Worm (Caenorhabditis elegans) whole organism, L4/young adult: ENCODE measurements around the gene F20D6.6.

Experiments used
- W03F9.2 ChIP-seq: fragments of 150-350 bp; optimal IDR thresholded peaks from 2 replicates; lab custom pipeline; 2014; ENCODE audit warnings: missing biosample characterization, missing genetic modification characterization
- dao-5 ChIP-seq: sonication (generic microtip); optimal IDR thresholded peaks from 2 replicates; lab custom pipeline; 2016; ENCODE audit warnings: missing genotype, missing genetic modification characterization, moderate library complexity, missing compliant biosample characterization
- him-1 ChIP-seq: sonication (generic microtip); optimal IDR thresholded peaks from 2 replicates; lab custom pipeline; 2016; ENCODE audit warnings: missing genotype, missing genetic modification reagents, missing genetic modification characterization, missing compliant biosample characterization

The F20D6.6 gene

DNA sequence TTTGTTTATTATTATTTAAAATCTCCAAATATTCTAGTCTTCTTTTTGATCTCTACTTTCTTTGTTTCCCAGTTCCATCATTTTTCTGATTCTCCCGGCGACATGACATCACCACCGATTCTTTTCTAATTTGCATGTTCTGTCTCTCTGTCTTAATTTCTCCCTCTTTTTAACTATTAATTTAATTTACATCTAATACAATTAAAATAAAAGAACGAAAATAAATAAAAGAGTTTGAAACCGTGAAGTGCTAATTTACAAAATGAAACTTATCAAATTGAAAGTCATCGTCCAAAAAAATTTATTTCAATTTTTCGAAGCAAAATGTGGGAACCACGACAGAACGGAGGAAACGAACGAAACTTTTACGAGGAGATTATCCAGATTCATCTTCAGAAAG, at the start of gene F20D6.6:
F20D6.6 (plus strand) TSS at position 301 of the 400 bp plus-strand sequence.
- TF ChIP-seq W03F9.2 (tag; lab: Kevin White, UChicago) (no peak), him-1 (no peak), dao-5 (tag; lab: Kevin White, UChicago) (no peak)

DNA sequence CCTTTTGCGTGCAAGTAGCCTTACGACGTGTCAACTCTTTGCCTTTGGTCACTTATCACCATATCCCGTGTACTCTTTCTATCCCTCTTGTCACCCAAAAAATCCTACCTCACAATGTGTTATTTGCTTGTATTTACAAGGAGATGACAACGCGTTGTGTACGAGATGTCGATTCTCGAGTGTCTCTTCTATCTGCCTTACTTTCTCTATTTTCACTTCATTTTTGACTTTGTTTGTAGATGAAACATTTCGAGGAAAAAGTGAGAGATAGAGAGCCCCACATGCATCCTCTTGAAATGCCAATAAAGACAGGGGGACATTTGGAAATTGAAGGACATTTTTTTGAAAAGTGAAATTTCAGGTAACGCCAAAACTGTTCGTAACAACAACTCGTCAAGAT, 48.9 kb upstream of the F20D6.6 start:
- TF ChIP-seq dao-5 (tag; lab: Kevin White, UChicago) = no peak
- no peak for TF ChIP-seq him-1
- TF ChIP-seq W03F9.2 (tag; lab: Kevin White, UChicago) = no peak

DNA sequence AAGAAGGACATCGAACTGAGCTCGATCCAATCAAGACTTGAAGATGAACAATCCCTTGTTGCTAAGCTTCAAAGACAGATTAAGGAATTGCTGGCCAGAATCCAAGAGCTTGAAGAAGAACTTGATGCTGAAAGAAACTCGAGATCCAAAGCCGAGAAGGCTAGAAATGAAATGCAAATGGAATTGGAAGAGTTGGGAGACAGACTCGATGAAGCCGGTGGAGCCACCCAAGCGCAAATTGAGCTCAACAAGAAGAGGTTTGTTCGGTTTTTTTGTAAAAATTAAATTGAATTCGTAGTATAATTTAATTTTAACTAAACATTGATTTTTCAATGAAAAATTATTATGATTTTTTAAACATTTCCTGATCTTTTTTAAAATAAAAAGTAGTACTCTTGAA, 45.2 kb upstream of the F20D6.6 start:
- TF ChIP-seq him-1 (no peak), dao-5 (tag; lab: Kevin White, UChicago) (no peak), W03F9.2 (tag; lab: Kevin White, UChicago) (no peak)

DNA sequence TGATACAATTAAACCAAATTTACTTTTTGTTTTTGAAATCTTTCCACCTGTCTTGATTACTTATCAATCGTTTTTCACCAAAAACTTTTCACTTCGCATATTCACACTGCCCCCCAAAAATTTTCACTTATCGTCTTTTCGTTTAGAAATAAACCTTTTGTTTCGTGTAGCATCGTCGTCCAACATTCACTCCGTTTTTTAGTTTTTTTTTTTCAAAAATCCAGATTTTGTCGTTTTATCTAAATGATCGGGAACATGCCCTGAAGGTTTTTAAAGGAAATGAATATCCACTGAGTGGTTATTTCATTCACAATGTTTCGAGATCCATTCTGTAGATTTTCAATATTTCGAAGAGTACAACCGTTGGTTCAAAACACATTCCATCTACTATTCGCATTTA, 41.8 kb upstream of the F20D6.6 start, which contains the start of gene D1014.7:
D1014.7 (plus strand) TSS at position 301 of the 400 bp plus-strand sequence.
- no peak for TF ChIP-seq him-1
- no peak for TF ChIP-seq W03F9.2 (tag; lab: Kevin White, UChicago)

DNA sequence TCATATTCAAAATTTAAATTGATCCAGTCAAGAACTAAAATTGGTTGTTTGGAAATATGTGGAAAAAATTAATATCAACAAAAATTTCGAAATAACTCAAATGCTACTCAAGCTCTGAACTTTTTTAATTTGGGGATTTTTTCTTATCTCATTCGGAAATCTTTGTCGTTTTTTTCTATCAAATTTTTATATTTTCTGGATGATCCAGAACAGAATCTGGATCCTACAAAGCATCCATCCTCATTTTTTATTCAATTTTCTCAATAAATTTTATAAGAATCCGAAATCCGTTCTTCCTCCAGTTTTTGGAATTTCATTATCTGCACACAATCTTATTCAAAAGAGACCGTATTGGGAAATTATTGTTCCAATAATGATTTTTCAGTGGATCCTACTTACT, 38.9 kb upstream of the F20D6.6 start, which contains the start of gene D1014.6:
D1014.6 (plus strand) TSS at position 301 of the 400 bp plus-strand sequence.
- TF ChIP-seq him-1 (no peak), dao-5 (tag; lab: Kevin White, UChicago) (no peak), W03F9.2 (tag; lab: Kevin White, UChicago) (no peak)

DNA sequence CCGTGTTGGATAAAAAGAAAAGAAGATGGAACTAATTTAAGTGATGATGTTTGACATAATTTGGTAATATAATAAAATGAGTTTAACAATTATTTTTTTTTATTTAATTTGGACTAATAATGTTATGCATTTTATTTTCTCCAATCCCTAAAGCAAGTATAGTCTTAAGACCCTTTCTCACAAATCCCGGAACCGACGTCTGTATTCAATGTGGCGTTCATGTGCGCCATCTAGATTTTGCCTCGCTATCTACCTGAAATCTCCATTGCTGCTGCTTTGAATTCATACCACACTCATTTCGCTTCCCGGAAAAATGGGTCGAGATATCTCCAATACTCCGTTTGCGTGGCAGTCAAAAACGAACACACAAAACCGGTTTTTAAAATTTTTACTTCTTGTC, 36.3 kb upstream of the F20D6.6 start, which contains the start of gene D1014.5:
D1014.5 (plus strand) TSS at position 301 of the 400 bp plus-strand sequence.
- no peak for TF ChIP-seq W03F9.2 (tag; lab: Kevin White, UChicago)
- no peak for TF ChIP-seq dao-5 (tag; lab: Kevin White, UChicago)
- no peak for TF ChIP-seq him-1

DNA sequence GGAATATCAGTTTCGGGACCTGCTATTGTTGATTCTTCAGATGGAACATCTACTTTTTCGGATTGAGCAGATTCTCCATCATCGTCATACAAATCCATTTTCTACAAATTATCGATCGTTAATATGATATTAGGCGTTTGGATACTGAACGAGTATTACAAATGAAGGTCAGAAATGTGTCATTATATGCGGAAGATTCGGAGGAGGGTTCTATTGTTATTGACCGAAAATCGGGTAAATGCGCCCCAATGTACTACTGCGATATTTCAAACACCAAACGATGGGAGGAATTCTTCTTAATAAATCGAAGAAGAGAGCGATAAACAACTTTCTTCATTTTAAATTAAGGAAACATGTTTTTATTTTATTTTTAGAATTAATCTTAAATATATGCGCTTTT, 30.5 kb upstream of the F20D6.6 start, which contains the start of gene spr-1:
spr-1 (minus strand) TSS at position 101 of the 400 bp plus-strand sequence.
- no peak for TF ChIP-seq dao-5 (tag; lab: Kevin White, UChicago)
- no peak for TF ChIP-seq W03F9.2 (tag; lab: Kevin White, UChicago)

DNA sequence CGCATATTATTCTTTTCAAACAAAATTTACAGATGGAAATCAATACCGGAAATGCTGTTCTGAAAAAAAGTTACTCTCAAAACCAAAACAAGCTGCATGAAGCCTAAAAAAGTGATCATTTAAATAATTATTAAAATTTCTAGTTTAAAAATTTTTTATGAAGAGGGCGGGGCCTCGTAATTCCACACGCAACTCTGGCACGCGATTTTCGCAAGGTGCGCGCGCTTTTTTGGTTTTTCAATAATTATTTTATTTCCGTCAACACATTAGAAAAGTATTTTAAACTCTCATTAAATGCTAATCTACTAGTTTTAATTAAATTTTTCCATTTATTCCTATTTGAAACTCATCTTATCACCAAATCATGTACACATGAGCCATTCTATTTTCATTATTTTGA, 30.0 kb upstream of the F20D6.6 start:
- TF ChIP-seq W03F9.2 (tag; lab: Kevin White, UChicago) = peak; percentile 36
- TF ChIP-seq dao-5 (tag; lab: Kevin White, UChicago) = no peak

DNA sequence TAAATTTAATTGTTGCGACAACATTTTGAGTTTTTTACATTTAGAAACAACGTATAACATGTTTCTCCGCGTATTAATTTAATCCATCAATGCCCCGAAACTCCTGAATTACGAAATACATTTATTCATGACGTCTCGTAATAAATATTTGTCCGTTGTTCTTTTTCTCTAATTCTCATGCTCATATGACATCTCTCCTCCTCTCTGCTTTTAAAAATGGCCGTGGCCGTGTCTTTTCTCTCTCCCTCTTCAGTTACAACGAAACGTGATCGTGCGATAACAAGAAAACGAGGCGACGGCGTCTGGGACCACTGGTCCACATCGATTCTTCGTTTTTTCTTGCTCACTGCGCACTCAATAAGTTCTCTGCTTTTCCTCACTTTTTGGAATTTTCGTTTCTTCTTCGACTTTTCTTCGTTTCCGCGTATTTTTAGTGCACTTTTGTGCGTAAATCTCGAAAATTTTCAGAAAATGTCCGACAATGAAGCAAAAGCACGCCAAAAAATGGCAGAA, 29.5 kb upstream of the F20D6.6 start, which contains the start of gene snap-1:
snap-1 (plus strand) TSS at position 463 of the 513 bp plus-strand sequence.
- peak; percentile 13 for TF ChIP-seq him-1
- TF ChIP-seq W03F9.2 (tag; lab: Kevin White, UChicago) = no peak

DNA sequence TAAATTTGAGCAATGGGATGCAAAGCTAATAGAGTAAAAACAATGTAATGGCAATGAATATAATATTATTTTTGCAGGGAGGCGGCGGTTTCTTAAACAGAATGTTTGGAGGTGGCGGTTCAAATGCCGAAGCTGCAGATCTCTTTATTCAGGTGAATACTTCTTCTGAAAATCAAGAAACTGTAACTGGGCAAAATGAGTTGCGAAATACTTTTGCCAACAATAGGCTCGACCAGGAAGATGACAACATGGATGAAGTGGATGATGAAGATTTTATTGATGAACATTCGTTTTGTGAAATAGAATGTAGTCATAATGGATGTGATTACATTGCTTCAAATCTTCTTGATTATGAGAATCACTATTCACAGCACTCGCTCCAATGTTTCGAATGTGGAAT, 28.9 kb upstream of the F20D6.6 start:
- no peak for TF ChIP-seq W03F9.2 (tag; lab: Kevin White, UChicago)
- no peak for TF ChIP-seq him-1
- TF ChIP-seq dao-5 (tag; lab: Kevin White, UChicago) = no peak

DNA sequence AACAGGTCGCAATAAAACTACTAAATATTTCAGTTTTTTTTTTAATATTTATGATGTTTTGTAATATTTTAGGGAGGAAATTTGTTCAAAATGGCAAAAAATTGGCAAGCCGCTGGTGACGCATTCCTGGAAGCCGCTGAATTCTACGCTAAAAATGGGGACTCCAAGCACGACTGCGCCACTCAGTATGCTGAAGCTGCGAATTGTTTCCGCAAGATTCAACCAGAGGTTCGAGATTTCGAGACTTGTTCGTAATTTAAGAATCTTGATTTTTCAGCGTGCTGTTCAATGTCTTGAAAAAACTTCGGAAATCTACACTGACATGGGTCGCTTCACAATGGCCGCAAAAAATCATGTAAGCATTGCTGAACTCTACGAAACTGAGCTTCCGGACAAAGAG, 28.1 kb upstream of the F20D6.6 start:
- TF ChIP-seq dao-5 (tag; lab: Kevin White, UChicago) = no peak
- no peak for TF ChIP-seq him-1
- TF ChIP-seq W03F9.2 (tag; lab: Kevin White, UChicago) = no peak

DNA sequence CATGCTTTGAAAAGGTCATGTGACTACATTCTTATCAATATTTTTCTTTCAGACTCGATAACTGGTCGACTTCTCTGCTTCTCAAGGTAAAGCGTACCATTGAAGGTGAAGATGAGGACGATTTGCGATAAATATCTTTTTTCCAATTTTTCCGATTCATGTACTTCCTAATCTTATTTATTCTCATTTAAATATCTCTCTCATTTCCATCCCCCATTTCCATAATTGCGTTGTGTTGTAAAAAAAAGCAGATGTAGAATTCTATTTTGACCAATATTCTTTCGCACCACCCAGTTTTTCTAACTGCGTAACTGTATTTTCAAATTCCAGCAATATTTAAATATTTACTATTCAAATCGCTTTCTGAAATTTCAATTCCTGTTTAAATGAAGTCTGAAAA, 26.8 kb upstream of the F20D6.6 start, which contains the start of gene D1014.4:
D1014.4 (plus strand) TSS at position 301 of the 400 bp plus-strand sequence.
- TF ChIP-seq dao-5 (tag; lab: Kevin White, UChicago) = no peak
- no peak for TF ChIP-seq him-1
- TF ChIP-seq W03F9.2 (tag; lab: Kevin White, UChicago) = no peak

DNA sequence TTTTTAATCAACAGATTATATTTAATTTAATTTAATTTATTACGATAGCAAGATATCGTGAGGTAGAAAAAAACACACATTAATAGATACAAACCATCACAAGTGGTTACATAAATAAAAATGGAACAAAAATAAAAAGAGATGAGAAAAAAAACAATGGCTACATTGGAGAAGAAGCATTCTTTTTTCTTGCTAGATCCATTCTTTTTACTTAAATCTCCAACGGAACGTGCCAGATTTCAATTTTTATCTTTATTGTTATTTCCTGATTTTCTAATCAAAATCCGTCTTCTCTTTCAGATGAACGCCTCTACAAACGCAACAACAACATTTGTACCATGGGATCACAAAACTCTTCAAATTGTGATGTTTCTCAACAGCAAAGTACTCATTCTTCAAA, 16.1 kb upstream of the F20D6.6 start, which contains the start of gene D1014.2:
D1014.2 (plus strand) TSS at position 301 of the 400 bp plus-strand sequence.
- TF ChIP-seq dao-5 (tag; lab: Kevin White, UChicago) (no peak), W03F9.2 (tag; lab: Kevin White, UChicago) (no peak), him-1 (no peak)

DNA sequence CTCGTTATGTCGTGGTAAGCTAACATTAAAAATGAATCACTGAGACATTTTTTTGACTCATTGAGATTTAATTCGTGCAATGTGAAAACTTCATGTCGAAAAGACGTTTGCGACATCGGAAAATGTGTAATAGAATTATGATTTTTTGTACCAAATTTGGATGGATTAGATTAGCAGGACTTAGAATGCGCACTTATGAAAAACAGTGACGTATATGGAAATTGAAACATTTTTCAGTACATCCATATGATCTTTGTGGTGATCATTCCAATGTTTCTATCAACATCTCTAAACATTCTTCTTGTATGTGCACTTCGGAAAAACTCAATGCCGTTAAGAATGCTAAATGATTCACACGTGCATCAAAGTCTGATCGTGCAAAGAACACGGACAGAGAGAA, 15.2 kb upstream of the F20D6.6 start:
- TF ChIP-seq W03F9.2 (tag; lab: Kevin White, UChicago) (no peak), dao-5 (tag; lab: Kevin White, UChicago) (no peak), him-1 (no peak)

DNA sequence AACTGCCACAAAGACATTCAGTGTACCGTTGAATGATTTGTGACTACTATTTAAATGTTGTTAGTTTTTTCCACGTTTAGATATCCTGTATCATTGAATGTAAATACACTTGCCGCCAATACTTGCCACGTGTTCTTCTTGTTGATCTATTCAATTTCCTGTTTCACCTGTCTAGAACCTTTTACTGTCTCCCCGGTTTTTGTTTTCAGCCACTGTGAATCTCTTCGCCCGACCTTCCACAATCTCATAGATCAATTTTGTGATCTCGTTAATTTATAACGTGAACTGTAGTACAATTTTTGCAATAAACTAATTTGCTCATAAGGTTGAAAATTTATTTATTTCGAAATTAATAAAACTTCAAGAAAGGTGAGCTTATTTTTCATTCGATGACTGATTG, 14.4 kb upstream of the F20D6.6 start, which contains the start of gene D1014.13:
D1014.13 (plus strand) TSS at position 301 of the 400 bp plus-strand sequence.
- TF ChIP-seq him-1 = no peak
- no peak for TF ChIP-seq W03F9.2 (tag; lab: Kevin White, UChicago)
- no peak for TF ChIP-seq dao-5 (tag; lab: Kevin White, UChicago)
